Fruit fly (Drosophila melanogaster) whole organism: Measurements from ENCODE around the gene Tre1.

Experiments
- CG8478 ChIP-seq: fragments of >200 bp; optimal IDR thresholded peaks from 2 replicates; lab custom pipeline; 2018; ENCODE audit warnings: inconsistent platforms
- Dll ChIP-seq: fragments of >200 bp; optimal IDR thresholded peaks from 2 replicates; lab custom pipeline; 2017
- usp ChIP-seq: fragments of >200 bp; optimal IDR thresholded peaks from 2 replicates; lab custom pipeline; 2017; ENCODE audit warnings: missing biosample characterization, missing genetic modification characterization, mixed read lengths

- no peak for TF ChIP-seq CG8478
- no peak for TF ChIP-seq usp (GFP tag; lab: Kevin White, UChicago)
- no peak for TF ChIP-seq Dll
These were observed 2.2 kb downstream of the Tre1 start for dm6 chrX:5677400-5678177.
